Fruit fly (Drosophila melanogaster) whole organism, embryonic: ENCODE measurements around the gene SkpA.

Source experiments
- Aef1 ChIP-seq: fragments of 200-800 bp; sonication (Bioruptor generic); IDR thresholded peaks from 3 replicates; pipeline ENCODE4 v1.3.6; 2022; ENCODE audit warnings: missing biosample characterization, missing genetic modification characterization
- BEAF-32 ChIP-seq: fragments of 200-800 bp; sonication (Bioruptor generic); optimal IDR thresholded peaks from 3 replicates; lab custom pipeline; 2017; ENCODE audit warnings: missing biosample characterization, missing genetic modification characterization, mild to moderate bottlenecking, moderate library complexity, missing genetic modification reagents
- Blimp-1 ChIP-seq: fragments of 200-800 bp; sonication (Bioruptor generic); optimal IDR thresholded peaks from 3 replicates; lab custom pipeline; 2018; ENCODE audit warnings: missing biosample characterization, missing genetic modification characterization, mild to moderate bottlenecking, moderate library complexity, missing genetic modification reagents
- BtbVII ChIP-seq: fragments of 200-800 bp; sonication (Bioruptor generic); optimal IDR thresholded peaks from 3 replicates; lab custom pipeline; 2017; ENCODE audit warnings: missing biosample characterization, mild to moderate bottlenecking, missing genetic modification characterization
- CG10209 ChIP-seq: fragments of 200-800 bp; sonication (Bioruptor generic); optimal IDR thresholded peaks from 3 replicates; lab custom pipeline; 2017; ENCODE audit warnings: missing biosample characterization, mild to moderate bottlenecking, missing genetic modification characterization, missing genetic modification reagents
- CG10274 ChIP-seq: fragments of 200-800 bp; sonication (Bioruptor generic); optimal IDR thresholded peaks from 3 replicates; lab custom pipeline; 2017; ENCODE audit warnings: missing biosample characterization, mild to moderate bottlenecking, missing genetic modification characterization
- CG11247 ChIP-seq: fragments of 200-800 bp; sonication (Bioruptor generic); IDR thresholded peaks from 2 replicates; pipeline ENCODE4 v1.3.6; 2022; ENCODE audit warnings: missing biosample characterization, missing genetic modification characterization
- CG12155 ChIP-seq: fragments of 200-800 bp; sonication (Bioruptor generic); optimal IDR thresholded peaks from 3 replicates; lab custom pipeline; 2016; ENCODE audit warnings: missing biosample characterization, missing genetic modification characterization
- CG12391 ChIP-seq: fragments of 200-800 bp; sonication (Bioruptor generic); optimal IDR thresholded peaks from 3 replicates; lab custom pipeline; 2018; ENCODE audit warnings: missing biosample characterization, mild to moderate bottlenecking, missing genetic modification characterization, moderate library complexity
- CG12942 ChIP-seq: fragments of 200-800 bp; sonication (Bioruptor generic); optimal IDR thresholded peaks from 3 replicates; lab custom pipeline; 2016; ENCODE audit warnings: missing biosample characterization, missing genetic modification characterization
- CG13894 ChIP-seq: fragments of 200-800 bp; sonication (Bioruptor generic); optimal IDR thresholded peaks from 3 replicates; lab custom pipeline; 2018; ENCODE audit warnings: missing biosample characterization, mild to moderate bottlenecking, missing genetic modification characterization, moderate library complexity
- CG1647 ChIP-seq: fragments of 200-800 bp; sonication (Bioruptor generic); optimal IDR thresholded peaks from 3 replicates; lab custom pipeline; 2016; ENCODE audit warnings: missing biosample characterization, missing genetic modification characterization
- CG18011 ChIP-seq: fragments of 200-800 bp; sonication (Bioruptor generic); optimal IDR thresholded peaks from 2 replicates; lab custom pipeline; 2017; ENCODE audit warnings: missing biosample characterization, missing genetic modification characterization, mild to moderate bottlenecking, moderate library complexity, missing genotype
- CG30020 ChIP-seq: fragments of 200-800 bp; optimal IDR thresholded peaks from 2 replicates; lab custom pipeline; 2019; ENCODE audit warnings: missing biosample characterization, mild to moderate bottlenecking, missing genetic modification characterization, moderate library complexity
- CG3995 ChIP-seq: fragments of 200-800 bp; sonication (Bioruptor generic); optimal IDR thresholded peaks from 3 replicates; lab custom pipeline; 2016; ENCODE audit warnings: missing biosample characterization, missing genetic modification characterization
- CG42726 ChIP-seq: fragments of 200-800 bp; sonication (Bioruptor generic); IDR thresholded peaks from 2 replicates; pipeline ENCODE4 v1.3.6; 2022; ENCODE audit warnings: missing biosample characterization, missing genetic modification characterization; ENCODE audit not compliant: partially characterized antibody
- CG4328 ChIP-seq: fragments of 200-800 bp; sonication (Bioruptor generic); optimal IDR thresholded peaks from 3 replicates; lab custom pipeline; 2017; ENCODE audit warnings: missing biosample characterization, missing genetic modification reagents, missing genetic modification characterization
- CG4424 ChIP-seq: fragments of 200-800 bp; sonication (Bioruptor generic); optimal IDR thresholded peaks from 3 replicates; lab custom pipeline; 2016; ENCODE audit warnings: missing biosample characterization, missing genetic modification characterization
- CG4617 ChIP-seq: fragments of 200-800 bp; sonication (Bioruptor generic); optimal IDR thresholded peaks from 3 replicates; lab custom pipeline; 2016; ENCODE audit warnings: missing biosample characterization, missing genetic modification characterization, borderline replicate concordance
- CG6689 ChIP-seq: fragments of 200-800 bp; sonication (Bioruptor generic); IDR thresholded peaks from 2 replicates; pipeline ENCODE4 v1.3.6; 2022; ENCODE audit warnings: missing biosample characterization, missing genetic modification characterization
- CG6854 ChIP-seq: fragments of 200-800 bp; sonication (Bioruptor generic); optimal IDR thresholded peaks from 3 replicates; lab custom pipeline; 2017; ENCODE audit warnings: missing biosample characterization, mild to moderate bottlenecking, missing genetic modification characterization
- CG7372 ChIP-seq: fragments of 200-800 bp; sonication (Bioruptor generic); IDR thresholded peaks from 2 replicates; pipeline ENCODE4 v1.3.6; 2022; ENCODE audit warnings: missing biosample characterization, missing genetic modification characterization
- CG7928 ChIP-seq: fragments of 200-800 bp; sonication (Bioruptor generic); optimal IDR thresholded peaks from 2 replicates; lab custom pipeline; 2017; ENCODE audit warnings: missing biosample characterization, mild to moderate bottlenecking, missing genetic modification characterization
- CG9609 ChIP-seq: fragments of 200-800 bp; sonication (Bioruptor generic); optimal IDR thresholded peaks from 3 replicates; lab custom pipeline; 2016; ENCODE audit warnings: missing biosample characterization, missing genetic modification characterization
- CG9817 ChIP-seq: fragments of 200-800 bp; sonication (Bioruptor generic); optimal IDR thresholded peaks from 2 replicates; lab custom pipeline; 2018; ENCODE audit warnings: missing biosample characterization, mild to moderate bottlenecking, missing genetic modification characterization, moderate library complexity
- CoRest ChIP-seq: fragments of 200-800 bp; sonication (Bioruptor generic); optimal IDR thresholded peaks from 3 replicates; lab custom pipeline; 2018; ENCODE audit warnings: missing biosample characterization, mild to moderate bottlenecking, missing genetic modification characterization, moderate library complexity
- CrebB ChIP-seq: fragments of 200-800 bp; sonication (Bioruptor generic); optimal IDR thresholded peaks from 3 replicates; lab custom pipeline; 2018; ENCODE audit warnings: missing biosample characterization, mild to moderate bottlenecking, missing genetic modification characterization
- ERR ChIP-seq: fragments of 200-800 bp; sonication (Bioruptor generic); optimal IDR thresholded peaks from 2 replicates; lab custom pipeline; 2016; ENCODE audit warnings: missing biosample characterization, missing genetic modification characterization
- HmgD ChIP-seq: fragments of 200-800 bp; sonication (Bioruptor generic); optimal IDR thresholded peaks from 3 replicates; lab custom pipeline; 2016; ENCODE audit warnings: missing biosample characterization, missing genetic modification characterization
- Hr3 ChIP-seq: fragments of 200-800 bp; sonication (Bioruptor generic); optimal IDR thresholded peaks from 3 replicates; lab custom pipeline; 2016; ENCODE audit warnings: missing biosample characterization, missing genetic modification characterization
- Lhr ChIP-seq: fragments of 200-800 bp; sonication (Bioruptor generic); optimal IDR thresholded peaks from 3 replicates; lab custom pipeline; 2017; ENCODE audit warnings: mild to moderate bottlenecking, missing biosample characterization, missing genetic modification reagents, missing genetic modification characterization
- NC2α ChIP-seq: fragments of 200-800 bp; sonication (Bioruptor generic); optimal IDR thresholded peaks from 2 replicates; lab custom pipeline; 2016; ENCODE audit warnings: missing biosample characterization, missing genetic modification characterization
- Neu2 ChIP-seq: fragments of 200-800 bp; sonication (Bioruptor generic); optimal IDR thresholded peaks from 3 replicates; lab custom pipeline; 2016; ENCODE audit warnings: missing biosample characterization, missing genetic modification characterization, borderline replicate concordance
- Xrp1 ChIP-seq: fragments of 200-800 bp; sonication (Bioruptor generic); IDR thresholded peaks from 2 replicates; pipeline ENCODE4 v1.3.6; 2022; ENCODE audit warnings: missing biosample characterization, missing genetic modification characterization
- az2 ChIP-seq: fragments of 200-800 bp; sonication (Bioruptor generic); optimal IDR thresholded peaks from 3 replicates; lab custom pipeline; 2016; ENCODE audit warnings: missing biosample characterization, missing genetic modification characterization
- bab2 ChIP-seq: fragments of 200-800 bp; sonication (Bioruptor generic); optimal IDR thresholded peaks from 2 replicates; lab custom pipeline; 2016; ENCODE audit warnings: missing biosample characterization, missing genetic modification characterization
- crol ChIP-seq: fragments of 200-800 bp; sonication (Bioruptor generic); IDR thresholded peaks from 2 replicates; pipeline ENCODE4 v1.3.6; 2022; ENCODE audit warnings: missing biosample characterization, missing genetic modification characterization
- dimm ChIP-seq: fragments of 200-800 bp; sonication (Bioruptor generic); IDR thresholded peaks from 2 replicates; pipeline ENCODE4 v1.3.6; 2022; ENCODE audit warnings: missing biosample characterization, missing genetic modification characterization
- gce ChIP-seq: fragments of 200-800 bp; sonication (Bioruptor generic); IDR thresholded peaks from 3 replicates; pipeline ENCODE4 v1.3.6; 2022; ENCODE audit warnings: missing biosample characterization, missing genetic modification characterization
- h ChIP-seq: fragments of >200 bp; optimal IDR thresholded peaks from 2 replicates; lab custom pipeline; 2017
- ken ChIP-seq: fragments of 200-800 bp; sonication (Bioruptor generic); IDR thresholded peaks from 3 replicates; pipeline ENCODE4 v1.3.6; 2022; ENCODE audit warnings: missing biosample characterization, missing genetic modification characterization
- lilli ChIP-seq: fragments of 200-800 bp; sonication (Bioruptor generic); optimal IDR thresholded peaks from 3 replicates; lab custom pipeline; 2016; ENCODE audit warnings: missing biosample characterization, missing genetic modification characterization
- nmo ChIP-seq: fragments of 200-800 bp; sonication (Bioruptor generic); optimal IDR thresholded peaks from 2 replicates; lab custom pipeline; 2018; ENCODE audit warnings: missing biosample characterization, mild to moderate bottlenecking, missing genetic modification characterization, moderate library complexity
- peb ChIP-seq: fragments of 200-800 bp; sonication (Bioruptor generic); IDR thresholded peaks from 2 replicates; pipeline ENCODE4 v1.3.6; 2022; ENCODE audit warnings: missing biosample characterization, missing genetic modification characterization
- pita ChIP-seq: fragments of 200-800 bp; sonication (Bioruptor generic); optimal IDR thresholded peaks from 2 replicates; lab custom pipeline; 2017; ENCODE audit warnings: missing biosample characterization, mild to moderate bottlenecking, missing genetic modification characterization
- sd ChIP-seq: fragments of 200-800 bp; sonication (Bioruptor generic); optimal IDR thresholded peaks from 3 replicates; lab custom pipeline; 2018; ENCODE audit warnings: missing biosample characterization, mild to moderate bottlenecking, missing genetic modification characterization, moderate library complexity
- seq ChIP-seq: fragments of 200-800 bp; sonication (Bioruptor generic); IDR thresholded peaks from 2 replicates; pipeline ENCODE4 v1.3.6; 2022; ENCODE audit warnings: missing biosample characterization, missing genetic modification characterization
- sisA ChIP-seq: fragments of 200-800 bp; sonication (Bioruptor generic); IDR thresholded peaks from 2 replicates; pipeline ENCODE4 v1.3.6; 2022; ENCODE audit warnings: missing biosample characterization, missing genetic modification characterization
- tin ChIP-seq: fragments of 200-800 bp; sonication (Bioruptor generic); optimal IDR thresholded peaks from 3 replicates; lab custom pipeline; 2016; ENCODE audit warnings: missing biosample characterization, missing genetic modification characterization
- unpg ChIP-seq: fragments of 200-800 bp; sonication (Bioruptor generic); optimal IDR thresholded peaks from 3 replicates; lab custom pipeline; 2018; ENCODE audit warnings: missing biosample characterization, mild to moderate bottlenecking, missing genetic modification characterization, moderate library complexity
- vvl ChIP-seq: fragments of 200-800 bp; sonication (Bioruptor generic); IDR thresholded peaks from 2 replicates; pipeline ENCODE4 v1.3.6; 2022; ENCODE audit warnings: missing biosample characterization, missing genetic modification characterization

Gene SkpA

dm6 chrX:621132-621555 is 34.8 kb upstream of the SkpA start, which contains the start of the genes CG13365 and Vsp37A (continued):
- no peak for TF ChIP-seq CG18011 (GFP tag; lab: Kevin White, UChicago)
- TF ChIP-seq dimm (GFP tag; lab: Robert Waterston, UW) = no peak
- peak; percentile 52 for TF ChIP-seq CG12391 (tag; lab: Kevin White, UChicago)
- TF ChIP-seq CG13894 = peak; percentile 40
- TF ChIP-seq h = no peak
- peak; percentile 75 for TF ChIP-seq CoRest
- no peak for TF ChIP-seq peb
- peak; percentile 8 for TF ChIP-seq Neu2 (GFP tag; lab: Kevin White, UChicago)
- peak; percentile 63 for TF ChIP-seq lilli (GFP tag; lab: Kevin White, UChicago)
- TF ChIP-seq Xrp1 = 0 out of 2 replicates have a peak, but pooled peaks have one; percentile 27
- TF ChIP-seq CG10209 (GFP tag; lab: Kevin White, UChicago) = peak; percentile 18
- TF ChIP-seq CG1647 (GFP tag; lab: Kevin White, UChicago) = peak; percentile 39
- TF ChIP-seq bab2 (GFP tag; lab: Kevin White, UChicago) = peak; percentile 64
- peak; percentile 74 for TF ChIP-seq CG3995 (GFP tag; lab: Kevin White, UChicago)
- TF ChIP-seq CG30020 (tag; lab: Kevin White, UChicago) = peak; percentile 58
- TF ChIP-seq gce (GFP tag; lab: Robert Waterston, UW) = no peak
- TF ChIP-seq tin = peak; percentile 36
- no peak for TF ChIP-seq CG10274 (GFP tag; lab: Kevin White, UChicago)
- TF ChIP-seq seq (GFP tag; lab: Robert Waterston, UW) = no peak
- TF ChIP-seq ERR = no peak
- peak; percentile 42 for TF ChIP-seq CG4424
- no peak for TF ChIP-seq BtbVII (GFP tag; lab: Kevin White, UChicago)
- no peak for TF ChIP-seq crol (GFP tag; lab: Robert Waterston, UW)
- peak; percentile 55 for TF ChIP-seq BEAF-32 (GFP tag; lab: Kevin White, UChicago)
- TF ChIP-seq CG12942 (GFP tag; lab: Kevin White, UChicago) = peak; percentile 25
- TF ChIP-seq CG42726 (GFP tag; lab: Robert Waterston, UW) = no peak
- peak; percentile 30 for TF ChIP-seq Blimp-1 (GFP tag; lab: Kevin White, UChicago)
- no peak for TF ChIP-seq CG7372 (GFP tag; lab: Robert Waterston, UW)
- peak; percentile 34 for TF ChIP-seq sd (tag; lab: Kevin White, UChicago)
- peak; percentile 41 for TF ChIP-seq CG12155
- peak; percentile 45 for TF ChIP-seq pita (GFP tag; lab: Kevin White, UChicago)
- no peak for TF ChIP-seq CrebB (tag; lab: Kevin White, UChicago)
- TF ChIP-seq CG9609 (GFP tag; lab: Kevin White, UChicago) = peak; percentile 22
- no peak for TF ChIP-seq unpg (GFP tag; lab: Kevin White, UChicago)
- peak; percentile 55 for TF ChIP-seq CG4617 (GFP tag; lab: Kevin White, UChicago)
- TF ChIP-seq CG11247 (GFP tag; lab: Robert Waterston, UW) = 0 out of 2 replicates have a peak, but pooled peaks have one; percentile 16
- peak; percentile 14 for TF ChIP-seq HmgD
- peak; percentile 31 for TF ChIP-seq CG7928 (GFP tag; lab: Kevin White, UChicago)
- TF ChIP-seq ken (GFP tag; lab: Robert Waterston, UW) = no peak
- TF ChIP-seq Aef1 = no peak
- TF ChIP-seq CG6689 = peak; percentile 30; the same call in 1 of the 2 replicates
- TF ChIP-seq CG6854 (GFP tag; lab: Kevin White, UChicago) = no peak
- TF ChIP-seq sisA = 0 out of 2 replicates have a peak, but pooled peaks have one; percentile 13
- TF ChIP-seq vvl (GFP tag; lab: Robert Waterston, UW) = peak; percentile 25; the same call in 1 of the 2 replicates
- TF ChIP-seq Lhr = peak; percentile 56
- peak; percentile 0 for TF ChIP-seq Hr3 (GFP tag; lab: Kevin White, UChicago)
- no peak for TF ChIP-seq NC2α (GFP tag; lab: Kevin White, UChicago)
- peak; percentile 46 for TF ChIP-seq CG4328 (GFP tag; lab: Kevin White, UChicago)
- TF ChIP-seq nmo (GFP tag; lab: Kevin White, UChicago) = peak; percentile 60
- TF ChIP-seq az2 (GFP tag; lab: Kevin White, UChicago) = peak; percentile 42
- peak; percentile 37 for TF ChIP-seq CG9817
